Fruit fly (Drosophila melanogaster) whole organism, embryonic: ENCODE data around the gene CG43998.
A peak's percentile ranks its signal among the peaks of the same experiment; 100 is the strongest.

ENCODE experiments used
- Ada2b ChIP-seq: fragments of 200-800 bp; sonication (Bioruptor generic); IDR thresholded peaks from 2 replicates; pipeline ENCODE4 v1.3.6; 2022; ENCODE audit warnings: missing biosample characterization, missing genetic modification characterization
- Atf-2 ChIP-seq: fragments of 200-800 bp; sonication (Bioruptor generic); optimal IDR thresholded peaks from 2 replicates; lab custom pipeline; 2016; ENCODE audit warnings: missing biosample characterization, missing genetic modification characterization
- Atf3 ChIP-seq: fragments of 200-800 bp; sonication (Bioruptor generic); optimal IDR thresholded peaks from 3 replicates; lab custom pipeline; 2016; ENCODE audit warnings: missing biosample characterization, missing genetic modification characterization
- CG10959 ChIP-seq: fragments of 200-800 bp; sonication (Bioruptor generic); IDR thresholded peaks from 2 replicates; pipeline ENCODE4 v1.3.6; 2022; ENCODE audit warnings: missing biosample characterization, missing genetic modification characterization
- CG1233 ChIP-seq: fragments of 200-800 bp; sonication (Bioruptor generic); optimal IDR thresholded peaks from 4 replicates; lab custom pipeline; 2018; ENCODE audit warnings: missing biosample characterization, mild to moderate bottlenecking, missing genetic modification characterization
- CG12659 ChIP-seq: fragments of 200-800 bp; sonication (Bioruptor generic); optimal IDR thresholded peaks from 3 replicates; lab custom pipeline; 2017; ENCODE audit warnings: mild to moderate bottlenecking, missing biosample characterization, missing genetic modification reagents, missing genetic modification characterization
- CG13424 ChIP-seq: fragments of 200-800 bp; sonication (Bioruptor generic); optimal IDR thresholded peaks from 2 replicates; lab custom pipeline; 2019; ENCODE audit warnings: missing biosample characterization, mild to moderate bottlenecking, missing genetic modification characterization, moderate library complexity
- CG15696 ChIP-seq: fragments of 200-800 bp; sonication (Bioruptor generic); optimal IDR thresholded peaks from 2 replicates; lab custom pipeline; 2019; ENCODE audit warnings: missing biosample characterization, mild to moderate bottlenecking, missing genetic modification characterization, moderate library complexity
- CG1647 ChIP-seq: fragments of 200-800 bp; sonication (Bioruptor generic); optimal IDR thresholded peaks from 3 replicates; lab custom pipeline; 2016; ENCODE audit warnings: missing biosample characterization, missing genetic modification characterization
- CG17385 ChIP-seq: fragments of 200-800 bp; sonication (Bioruptor generic); optimal IDR thresholded peaks from 3 replicates; lab custom pipeline; 2018; ENCODE audit warnings: missing biosample characterization, mild to moderate bottlenecking, missing genetic modification characterization
- CG17802 ChIP-seq: fragments of 200-800 bp; sonication (Bioruptor generic); optimal IDR thresholded peaks from 2 replicates; lab custom pipeline; 2018; ENCODE audit warnings: missing biosample characterization, mild to moderate bottlenecking, missing genetic modification characterization, moderate library complexity
- CG18011 ChIP-seq: fragments of 200-800 bp; sonication (Bioruptor generic); optimal IDR thresholded peaks from 2 replicates; lab custom pipeline; 2017; ENCODE audit warnings: missing biosample characterization, missing genetic modification characterization, mild to moderate bottlenecking, moderate library complexity, missing genotype
- CG18476 ChIP-seq: fragments of 200-800 bp; sonication (Bioruptor generic); optimal IDR thresholded peaks from 2 replicates; lab custom pipeline; 2016; ENCODE audit warnings: missing biosample characterization, mild to moderate bottlenecking, missing genetic modification characterization
- CG33213 ChIP-seq: fragments of 200-800 bp; sonication (Bioruptor generic); optimal IDR thresholded peaks from 3 replicates; lab custom pipeline; 2016; ENCODE audit warnings: missing biosample characterization, missing genetic modification characterization
- CG3407 ChIP-seq: fragments of 200-800 bp; sonication (Bioruptor generic); optimal IDR thresholded peaks from 2 replicates; lab custom pipeline; 2018; ENCODE audit warnings: missing biosample characterization, mild to moderate bottlenecking, missing genetic modification characterization
- CG6175 ChIP-seq: fragments of 200-800 bp; sonication (Bioruptor generic); IDR thresholded peaks from 3 replicates; pipeline ENCODE4 v1.3.6; 2022; ENCODE audit warnings: missing biosample characterization, missing genetic modification characterization
- CG6791 ChIP-seq: fragments of 200-800 bp; sonication (Bioruptor generic); IDR thresholded peaks from 3 replicates; pipeline ENCODE4 v1.3.6; 2022; ENCODE audit warnings: missing biosample characterization, missing genetic modification characterization; ENCODE audit not compliant: partially characterized antibody
- CG6854 ChIP-seq: fragments of 200-800 bp; sonication (Bioruptor generic); optimal IDR thresholded peaks from 3 replicates; lab custom pipeline; 2017; ENCODE audit warnings: missing biosample characterization, mild to moderate bottlenecking, missing genetic modification characterization
- Chrac-16 ChIP-seq: fragments of 200-800 bp; sonication (Bioruptor generic); optimal IDR thresholded peaks from 3 replicates; lab custom pipeline; 2016; ENCODE audit warnings: missing biosample characterization, missing genetic modification characterization
- CkIIα-i1 ChIP-seq: fragments of 200-800 bp; sonication (Bioruptor generic); IDR thresholded peaks from 2 replicates; pipeline ENCODE4 v1.3.6; 2022; ENCODE audit warnings: missing biosample characterization, missing genetic modification characterization
- Dp ChIP-seq: fragments of 200-800 bp; sonication (Bioruptor generic); optimal IDR thresholded peaks from 2 replicates; lab custom pipeline; 2018; ENCODE audit warnings: missing biosample characterization, mild to moderate bottlenecking, missing genetic modification characterization, moderate library complexity
- Ets65A ChIP-seq: fragments of 200-800 bp; sonication (Bioruptor generic); peaks from one replicate; lab custom pipeline; 2016; ENCODE audit warnings: missing biosample characterization, missing genetic modification characterization
- Ets97D ChIP-seq: fragments of 200-800 bp; sonication (Bioruptor generic); optimal IDR thresholded peaks from 3 replicates; lab custom pipeline; 2016; ENCODE audit warnings: missing biosample characterization, missing genetic modification characterization
- Hand ChIP-seq: fragments of 200-800 bp; sonication (Bioruptor generic); optimal IDR thresholded peaks from 2 replicates; lab custom pipeline; 2017; ENCODE audit warnings: mild to moderate bottlenecking, missing biosample characterization, missing genetic modification reagents, missing genetic modification characterization
- Hmr ChIP-seq: fragments of 200-800 bp; sonication (Bioruptor generic); optimal IDR thresholded peaks from 3 replicates; lab custom pipeline; 2017; ENCODE audit warnings: mild to moderate bottlenecking, missing biosample characterization, missing genetic modification reagents, missing genetic modification characterization
- Lim3 ChIP-seq: fragments of 200-800 bp; sonication (Bioruptor generic); IDR thresholded peaks from 2 replicates; pipeline ENCODE4 v1.3.6; 2022; ENCODE audit warnings: missing biosample characterization, missing genetic modification characterization
- Pdp1 ChIP-seq, 2 experiments: fragments of 200-800 bp; sonication (Bioruptor generic); optimal IDR thresholded peaks; 3 replicates each; lab custom pipeline; 2016; ENCODE audit warnings: missing biosample characterization in 2 of 2, missing genetic modification characterization in 2 of 2, mild to moderate bottlenecking in 1 of 2, moderate library complexity in 1 of 2
- Rx ChIP-seq: fragments of 200-800 bp; sonication (Bioruptor generic); IDR thresholded peaks from 2 replicates; pipeline ENCODE4 v1.3.6; 2022; ENCODE audit warnings: missing biosample characterization, missing genetic modification characterization
- Ssrp ChIP-seq: fragments of 200-800 bp; sonication (Bioruptor generic); optimal IDR thresholded peaks from 2 replicates; lab custom pipeline; 2018; ENCODE audit warnings: missing biosample characterization, mild to moderate bottlenecking, missing genetic modification characterization, moderate library complexity
- Xbp1 ChIP-seq: fragments of 200-800 bp; sonication (Bioruptor generic); optimal IDR thresholded peaks from 3 replicates; lab custom pipeline; 2016; ENCODE audit warnings: missing biosample characterization, mild to moderate bottlenecking, missing genetic modification characterization
- ac ChIP-seq: fragments of 200-800 bp; sonication (Bioruptor generic); optimal IDR thresholded peaks from 3 replicates; lab custom pipeline; 2017; ENCODE audit warnings: missing biosample characterization, mild to moderate bottlenecking, missing genetic modification characterization
- br ChIP-seq: fragments of >200 bp; optimal IDR thresholded peaks from 2 replicates; lab custom pipeline; 2017
- cad ChIP-seq: fragments of >200 bp; optimal IDR thresholded peaks from 2 replicates; lab custom pipeline; 2017; ENCODE audit warnings: missing biosample characterization, missing genetic modification characterization
- crp ChIP-seq, 2 experiments: fragments of 200-800 bp; sonication (Bioruptor generic); optimal IDR thresholded peaks; 2 replicates in 1 of 2; 3 replicates in 1 of 2; lab custom pipeline; 2017; ENCODE audit warnings: missing biosample characterization in 2 of 2, missing genetic modification characterization in 2 of 2, mild to moderate bottlenecking in 1 of 2, moderate library complexity in 1 of 2
- fd102C ChIP-seq: fragments of 200-800 bp; sonication (Bioruptor generic); optimal IDR thresholded peaks from 2 replicates; lab custom pipeline; 2018; ENCODE audit warnings: missing biosample characterization, mild to moderate bottlenecking, missing genetic modification characterization, moderate library complexity
- ftz-f1 ChIP-seq: fragments of 200-800 bp; sonication (Bioruptor generic); optimal IDR thresholded peaks from 2 replicates; lab custom pipeline; 2016; ENCODE audit warnings: missing biosample characterization, missing genetic modification characterization
- gfzf ChIP-seq: fragments of 200-800 bp; sonication (Bioruptor generic); optimal IDR thresholded peaks from 2 replicates; lab custom pipeline; 2016; ENCODE audit warnings: missing biosample characterization, mild to moderate bottlenecking, missing genetic modification characterization, moderate library complexity
- gro ChIP-seq: fragments of 200-800 bp; sonication (Bioruptor generic); optimal IDR thresholded peaks from 2 replicates; lab custom pipeline; 2016; ENCODE audit warnings: missing biosample characterization, missing genetic modification characterization
- gsb ChIP-seq: fragments of 200-800 bp; sonication (Bioruptor generic); IDR thresholded peaks from 2 replicates; pipeline ENCODE4 v1.3.6; 2022; ENCODE audit warnings: missing biosample characterization, missing genetic modification characterization
- lilli ChIP-seq: fragments of 200-800 bp; sonication (Bioruptor generic); optimal IDR thresholded peaks from 3 replicates; lab custom pipeline; 2016; ENCODE audit warnings: missing biosample characterization, missing genetic modification characterization
- nmo ChIP-seq: fragments of 200-800 bp; sonication (Bioruptor generic); optimal IDR thresholded peaks from 2 replicates; lab custom pipeline; 2018; ENCODE audit warnings: missing biosample characterization, mild to moderate bottlenecking, missing genetic modification characterization, moderate library complexity
- otp ChIP-seq: fragments of 200-800 bp; sonication (Bioruptor generic); IDR thresholded peaks from 3 replicates; pipeline ENCODE4, ENCODE4 v1.3.6; 2022; ENCODE audit warnings: missing biosample characterization, missing genetic modification characterization
- pfk ChIP-seq: fragments of 200-800 bp; sonication (Bioruptor generic); optimal IDR thresholded peaks from 2 replicates; lab custom pipeline; 2018; ENCODE audit warnings: missing biosample characterization, mild to moderate bottlenecking, missing genetic modification characterization, moderate library complexity
- phol ChIP-seq: fragments of 200-800 bp; sonication (Bioruptor generic); optimal IDR thresholded peaks from 3 replicates; lab custom pipeline; 2018; ENCODE audit warnings: missing biosample characterization, mild to moderate bottlenecking, missing genetic modification characterization, moderate library complexity
- pzg ChIP-seq: fragments of 200-800 bp; sonication (Bioruptor generic); optimal IDR thresholded peaks from 3 replicates; lab custom pipeline; 2018; ENCODE audit warnings: missing biosample characterization, mild to moderate bottlenecking, missing genetic modification characterization, moderate library complexity
- row ChIP-seq: fragments of 200-800 bp; sonication (Bioruptor generic); IDR thresholded peaks from 3 replicates; pipeline ENCODE4 v1.3.6; 2022; ENCODE audit warnings: missing biosample characterization, missing genetic modification characterization
- sima ChIP-seq: fragments of 200-800 bp; sonication (Bioruptor generic); optimal IDR thresholded peaks from 2 replicates; lab custom pipeline; 2016; ENCODE audit warnings: missing biosample characterization, missing genetic modification characterization
- stwl ChIP-seq: fragments of 200-800 bp; sonication (Bioruptor generic); optimal IDR thresholded peaks from 3 replicates; lab custom pipeline; 2018; ENCODE audit warnings: missing biosample characterization, mild to moderate bottlenecking, missing genetic modification characterization, moderate library complexity
- trem ChIP-seq: fragments of 200-800 bp; optimal IDR thresholded peaks from 3 replicates; lab custom pipeline; 2019; ENCODE audit warnings: missing biosample characterization, mild to moderate bottlenecking, missing genetic modification characterization, moderate library complexity
- unc-4 ChIP-seq: fragments of 200-800 bp; sonication (Bioruptor generic); IDR thresholded peaks from 2 replicates; pipeline ENCODE4 v1.3.6; 2022; ENCODE audit warnings: missing biosample characterization, missing genetic modification characterization; ENCODE audit not compliant: partially characterized antibody

Gene CG43998

dm6 chr3R:23928950-23929602, at the start of gene CG43998, which contains the start of the genes CG43999 and CG31142 (continued):
- TF ChIP-seq Lim3 (GFP tag; lab: Robert Waterston, UW) = no peak
- TF ChIP-seq crp (GFP tag; optimal IDR thresholded peaks at IDR 0.05; lab: Kevin White, UChicago) = peak in 1 of 2 experiments; percentile 82
- peak; percentile 19 for TF ChIP-seq nmo
- no peak for TF ChIP-seq CG33213 (GFP tag; lab: Kevin White, UChicago)
- TF ChIP-seq pfk = no peak
- TF ChIP-seq pzg (GFP tag; lab: Kevin White, UChicago) = peak; percentile 53
- peak; percentile 22 for TF ChIP-seq CG12659 (GFP tag; lab: Kevin White, UChicago)
- TF ChIP-seq CG6791 = no peak
- peak; percentile 10 for TF ChIP-seq CG17385 (GFP tag; lab: Kevin White, UChicago)
- no peak for TF ChIP-seq trem
- no peak for TF ChIP-seq Atf3 (GFP tag; lab: Kevin White, UChicago)
- peak; percentile 76 for TF ChIP-seq gfzf
- TF ChIP-seq CG3407 (GFP tag; lab: Kevin White, UChicago) = no peak
- no peak for TF ChIP-seq sima (GFP tag; lab: Kevin White, UChicago)
- no peak for TF ChIP-seq CkIIα-i1 (GFP tag; lab: Robert Waterston, UW)
- no peak for TF ChIP-seq CG18011 (GFP tag; lab: Kevin White, UChicago)
- peak in 1 of 2 experiments; percentile 15 for TF ChIP-seq Pdp1 (GFP tag; optimal IDR thresholded peaks at IDR 0.05; lab: Kevin White, UChicago)
- TF ChIP-seq CG1233 (GFP tag; lab: Kevin White, UChicago) = no peak
- TF ChIP-seq ac (GFP tag; lab: Kevin White, UChicago) = no peak
- TF ChIP-seq Hmr = no peak
- TF ChIP-seq CG6854 (GFP tag; lab: Kevin White, UChicago) = no peak
- no peak for TF ChIP-seq cad (GFP tag; lab: Kevin White, UChicago)
- TF ChIP-seq stwl (tag; lab: Kevin White, UChicago) = peak; percentile 3
- no peak for TF ChIP-seq CG1647 (GFP tag; lab: Kevin White, UChicago)
- no peak for TF ChIP-seq CG18476 (GFP tag; lab: Kevin White, UChicago)
- TF ChIP-seq br (lab: Kevin White, UChicago) = no peak
- no peak for TF ChIP-seq CG13424 (tag; lab: Kevin White, UChicago)
- TF ChIP-seq Atf-2 (GFP tag; lab: Kevin White, UChicago) = no peak
- TF ChIP-seq CG6175 (GFP tag; lab: Robert Waterston, UW) = no peak
- TF ChIP-seq Ets65A = peak; percentile 15
- TF ChIP-seq phol (tag; lab: Kevin White, UChicago) = no peak
- TF ChIP-seq gro (GFP tag; lab: Kevin White, UChicago) = peak; percentile 6
- no peak for TF ChIP-seq Chrac-16 (GFP tag; lab: Kevin White, UChicago)
- no peak for TF ChIP-seq Rx (GFP tag; lab: Robert Waterston, UW)
- no peak for TF ChIP-seq CG10959 (GFP tag; lab: Robert Waterston, UW)
- no peak for TF ChIP-seq Hand (GFP tag; lab: Kevin White, UChicago)
- peak; percentile 53 for TF ChIP-seq Dp
- TF ChIP-seq ftz-f1 (GFP tag; lab: Kevin White, UChicago) = no peak
- peak; percentile 71 for TF ChIP-seq row
- TF ChIP-seq unc-4 (GFP tag; lab: Robert Waterston, UW) = 0 out of 2 replicates have a peak, but pooled peaks have one; percentile 19
- TF ChIP-seq otp (GFP tag; lab: Robert Waterston, UW) = 0 out of 3 replicates have a peak, but pooled peaks have one; percentile 12
- no peak for TF ChIP-seq Ets97D (GFP tag; lab: Kevin White, UChicago)
- no peak for TF ChIP-seq CG17802 (tag; lab: Kevin White, UChicago)
- TF ChIP-seq Xbp1 (GFP tag; lab: Kevin White, UChicago) = no peak
- no peak for TF ChIP-seq gsb (GFP tag; lab: Robert Waterston, UW)
- no peak for TF ChIP-seq lilli (GFP tag; lab: Kevin White, UChicago)
- no peak for TF ChIP-seq Ada2b
- no peak for TF ChIP-seq Ssrp (tag; lab: Kevin White, UChicago)
- TF ChIP-seq fd102C = no peak
- peak; percentile 10 for TF ChIP-seq CG15696 (tag; lab: Kevin White, UChicago)
